Fruit fly (Drosophila melanogaster): ENCODE results near the gene CG4281.

The CG4281 gene

dm6 chrX:2032821-2033436, 32.0 kb downstream of the CG4281 start:
- no peak for TF ChIP-seq Dfd (GFP tag; optimal IDR thresholded peaks at IDR 0.05)
- no peak for TF ChIP-seq CG32264 (GFP tag; optimal IDR thresholded peaks at IDR 0.05)
- no peak for TF ChIP-seq sv (GFP tag; optimal IDR thresholded peaks at IDR 0.05)
- no peak for TF ChIP-seq HLH106 (tag; optimal IDR thresholded peaks at IDR 0.05)
- TF ChIP-seq Hnf4 (GFP tag; optimal IDR thresholded peaks at IDR 0.05) = no peak
- no peak for TF ChIP-seq dsf (GFP tag; optimal IDR thresholded peaks at IDR 0.05; ENCODE audit: borderline replicate concordance)
- no peak for TF ChIP-seq Dif (GFP tag; optimal IDR thresholded peaks at IDR 0.05; ENCODE audit: partially characterized antibody)
- TF ChIP-seq psq (GFP tag; optimal IDR thresholded peaks at IDR 0.05) = peak; percentile 7
- peak; percentile 16 for TF ChIP-seq br (GFP tag; optimal IDR thresholded peaks at IDR 0.05)
- TF ChIP-seq rgr (GFP tag; optimal IDR thresholded peaks at IDR 0.05) = no peak
- TF ChIP-seq N (GFP tag; optimal IDR thresholded peaks at IDR 0.05) = no peak
- TF ChIP-seq usp (GFP tag; optimal IDR thresholded peaks at IDR 0.05) = no peak
- TF ChIP-seq Jra (GFP tag; optimal IDR thresholded peaks at IDR 0.05) = no peak
- TF ChIP-seq Rel (GFP tag; optimal IDR thresholded peaks at IDR 0.05) = no peak
- TF ChIP-seq Rel (tag; optimal IDR thresholded peaks at IDR 0.05) = peak; percentile 2
- TF ChIP-seq Myc (optimal IDR thresholded peaks at IDR 0.05) = no peak
- TF ChIP-seq ey (GFP tag; optimal IDR thresholded peaks at IDR 0.05) = no peak
- no peak for TF ChIP-seq Sp1 (GFP tag; optimal IDR thresholded peaks at IDR 0.05)
- no peak for TF ChIP-seq dmrt93B (GFP tag; optimal IDR thresholded peaks at IDR 0.05)
- TF ChIP-seq CrebA (GFP tag; optimal IDR thresholded peaks at IDR 0.05; ENCODE audit: borderline replicate concordance) = no peak
- TF ChIP-seq foxo (GFP tag; optimal IDR thresholded peaks at IDR 0.05) = no peak
- no peak for TF ChIP-seq Mio (GFP tag; optimal IDR thresholded peaks at IDR 0.05)
- TF ChIP-seq dl (GFP tag; optimal IDR thresholded peaks at IDR 0.05; ENCODE audit: insufficient read depth in 1 of 2, partially characterized antibody in 2 of 2) = no peak
- no peak for TF ChIP-seq lola (GFP tag; optimal IDR thresholded peaks at IDR 0.05)
- no peak for TF ChIP-seq fru (GFP tag; optimal IDR thresholded peaks at IDR 0.05)
- TF ChIP-seq CG9705 (GFP tag; optimal IDR thresholded peaks at IDR 0.05) = no peak
- no peak for TF ChIP-seq h (GFP tag; optimal IDR thresholded peaks at IDR 0.05)

DNA sequence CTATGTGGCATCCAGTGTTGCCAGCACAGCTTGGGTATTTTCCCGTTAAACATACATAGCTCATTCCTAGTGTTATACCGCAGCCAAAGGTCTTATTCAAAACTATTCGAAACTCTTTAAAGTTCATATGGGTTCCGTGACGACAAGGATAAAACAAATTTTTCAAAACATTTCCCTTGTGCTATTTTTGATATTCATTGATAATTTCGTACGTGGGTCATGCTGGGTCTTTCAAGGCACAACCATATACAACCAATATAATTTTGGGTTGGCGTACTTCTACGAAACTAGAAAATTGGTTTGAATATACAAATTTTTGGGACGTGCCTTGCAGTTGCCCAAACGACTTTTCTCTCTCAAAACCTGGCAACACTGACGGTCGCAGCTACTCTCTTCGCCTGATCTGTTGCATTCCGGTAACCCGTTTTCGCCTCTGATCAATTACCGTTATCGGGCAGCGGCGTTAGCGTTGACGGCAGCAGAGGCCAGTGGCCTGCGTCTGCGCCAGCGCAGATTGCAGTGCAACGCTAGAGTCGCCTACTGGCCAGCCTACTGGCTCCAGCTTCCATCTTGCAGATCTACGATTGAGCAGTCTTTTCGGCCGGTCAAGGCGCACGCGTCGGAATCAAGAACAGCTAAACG, 32.7 kb downstream of the CG4281 start:
- TF ChIP-seq lola (GFP tag; optimal IDR thresholded peaks at IDR 0.05) = no peak
- no peak for TF ChIP-seq Rel (GFP tag; optimal IDR thresholded peaks at IDR 0.05)
- no peak for TF ChIP-seq Rel (tag; optimal IDR thresholded peaks at IDR 0.05)
- TF ChIP-seq CG9705 (GFP tag; optimal IDR thresholded peaks at IDR 0.05) = no peak

- TF ChIP-seq dsf (GFP tag; optimal IDR thresholded peaks at IDR 0.05; ENCODE audit: borderline replicate concordance) (no peak), CG32264 (GFP tag; optimal IDR thresholded peaks at IDR 0.05) (no peak), psq (GFP tag; optimal IDR thresholded peaks at IDR 0.05) (no peak), sv (GFP tag; optimal IDR thresholded peaks at IDR 0.05) (no peak), Hr78 (GFP tag; optimal IDR thresholded peaks at IDR 0.05) (no peak), HLH106 (tag; optimal IDR thresholded peaks at IDR 0.05) (no peak), Dfd (GFP tag; optimal IDR thresholded peaks at IDR 0.05) (no peak), OdsH (GFP tag; optimal IDR thresholded peaks at IDR 0.05) (no peak)
Observed at dm6 chrX:2031308-2031707, 33.6 kb downstream of the CG4281 start.

- TF ChIP-seq OdsH (GFP tag; optimal IDR thresholded peaks at IDR 0.05) (no peak), N (GFP tag; optimal IDR thresholded peaks at IDR 0.05) (no peak), rgr (GFP tag; optimal IDR thresholded peaks at IDR 0.05) (no peak), pan (optimal IDR thresholded peaks at IDR 0.05) (no peak), tai (GFP tag; optimal IDR thresholded peaks at IDR 0.05) (no peak), Dfd (GFP tag; optimal IDR thresholded peaks at IDR 0.05) (no peak), Abd-B (GFP tag; optimal IDR thresholded peaks at IDR 0.05) (no peak), sv (GFP tag; optimal IDR thresholded peaks at IDR 0.05) (no peak), br (GFP tag; optimal IDR thresholded peaks at IDR 0.05) (no peak)
Observed at dm6 chrX:2024819-2025218, 40.1 kb downstream of the CG4281 start.

DNA sequence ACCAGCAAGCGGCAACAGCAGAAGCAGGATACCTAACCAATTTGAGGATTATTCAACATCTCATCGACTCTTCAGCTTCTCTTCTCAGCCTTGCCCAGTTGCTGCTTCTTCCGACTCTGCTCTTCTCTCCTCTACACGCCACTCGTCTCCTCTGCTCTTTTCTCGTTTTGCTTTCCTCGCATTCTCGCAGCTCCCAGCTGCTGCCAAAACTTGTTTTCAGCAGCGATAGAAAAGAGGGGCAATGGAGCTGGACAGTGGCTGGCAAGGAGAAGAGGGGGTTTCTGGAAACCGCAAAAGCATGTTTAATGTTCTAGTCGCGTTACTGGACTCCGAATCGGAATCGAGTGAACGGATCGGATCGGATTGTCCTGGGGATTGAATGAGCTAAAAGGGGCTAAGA, 51.6 kb downstream of the CG4281 start:
- peak; percentile 2 for TF ChIP-seq psq (GFP tag; optimal IDR thresholded peaks at IDR 0.05)
- TF ChIP-seq Mio (GFP tag; optimal IDR thresholded peaks at IDR 0.05) = no peak
- TF ChIP-seq Dif (GFP tag; optimal IDR thresholded peaks at IDR 0.05; ENCODE audit: partially characterized antibody) = peak; percentile 68
